Fruit fly (Drosophila melanogaster) whole organism, embryonic: ENCODE data around the gene Prp18.

Experiments used
- CG13624 ChIP-seq: fragments of 200-800 bp; sonication (Bioruptor generic); optimal IDR thresholded peaks from 2 replicates; lab custom pipeline; 2016; ENCODE audit warnings: missing biosample characterization, missing genetic modification characterization
- CG30020 ChIP-seq: fragments of 200-800 bp; optimal IDR thresholded peaks from 2 replicates; lab custom pipeline; 2019; ENCODE audit warnings: missing biosample characterization, mild to moderate bottlenecking, missing genetic modification characterization, moderate library complexity
- CG5953 ChIP-seq: fragments of 200-800 bp; sonication (Bioruptor generic); IDR thresholded peaks from 2 replicates; pipeline ENCODE4 v1.3.6; 2022; ENCODE audit warnings: missing biosample characterization, missing genetic modification characterization
- CG7556 ChIP-seq: fragments of 200-800 bp; sonication (Bioruptor generic); optimal IDR thresholded peaks from 2 replicates; lab custom pipeline; 2017; ENCODE audit warnings: missing biosample characterization, mild to moderate bottlenecking, missing genetic modification characterization
- Eip74EF ChIP-seq, 2 experiments: fragments of 200-800 bp in 1 of 2; fragments of >200 bp in 1 of 2; sonication (Bioruptor generic) in 1 of 2; optimal IDR thresholded peaks; 2 replicates each; lab custom pipeline; 2017 to 2019; ENCODE audit warnings: missing biosample characterization in 2 of 2, missing genetic modification characterization in 2 of 2, mild to moderate bottlenecking in 1 of 2, moderate library complexity in 1 of 2
- ssp ChIP-seq: fragments of 200-800 bp; sonication (Bioruptor generic); IDR thresholded peaks from 2 replicates; pipeline ENCODE4 v1.3.6; 2022; ENCODE audit warnings: missing biosample characterization, missing genetic modification characterization

- no peak for TF ChIP-seq CG30020 (tag; lab: Kevin White, UChicago)
- TF ChIP-seq CG7556 (GFP tag; lab: Kevin White, UChicago), result no peak
- TF ChIP-seq Eip74EF (GFP tag; optimal IDR thresholded peaks at IDR 0.05; lab: Kevin White, UChicago), result no peak
- TF ChIP-seq CG5953 (GFP tag; lab: Robert Waterston, UW), result no peak
- TF ChIP-seq ssp (GFP tag; lab: Robert Waterston, UW), result no peak
- no peak for TF ChIP-seq CG13624 (GFP tag; lab: Kevin White, UChicago)
Measured at dm6 chr3R:19077856-19078255, 46.8 kb upstream of the Prp18 start.
